Fruit fly (Drosophila melanogaster) whole organism, wandering third instar larva: ENCODE measurements around the gene Apc.

Experiments used
- Abd-B ChIP-seq: fragments of >200 bp; optimal IDR thresholded peaks from 2 replicates; lab custom pipeline; 2017; ENCODE audit warnings: missing biosample characterization, missing genetic modification characterization
- CG32264 ChIP-seq: fragments of 200-800 bp; sonication (Bioruptor generic); optimal IDR thresholded peaks from 2 replicates; lab custom pipeline; 2016; ENCODE audit warnings: missing biosample characterization, missing genetic modification characterization
- CG9705 ChIP-seq: fragments of 200-800 bp; sonication (Bioruptor generic); optimal IDR thresholded peaks from 2 replicates; lab custom pipeline; 2018; ENCODE audit warnings: missing biosample characterization, mild to moderate bottlenecking, missing genetic modification characterization
- CrebA ChIP-seq: fragments of 200-800 bp; sonication (Bioruptor generic); optimal IDR thresholded peaks from 2 replicates; lab custom pipeline; 2016; ENCODE audit warnings: missing biosample characterization, mild to moderate bottlenecking, missing genetic modification characterization, borderline replicate concordance
- Dif ChIP-seq: fragments of 200-275, 200-300 bp; sonication (Bioruptor generic); optimal IDR thresholded peaks from 2 replicates; lab custom pipeline; 2018; ENCODE audit warnings: missing biosample characterization, missing genetic modification characterization; ENCODE audit not compliant: partially characterized antibody
- GATAd ChIP-seq: sonication (Bioruptor generic); optimal IDR thresholded peaks from 2 replicates; lab custom pipeline; 2016; ENCODE audit warnings: missing biosample characterization, missing genetic modification characterization
- HLH106 ChIP-seq: fragments of 200-800 bp; optimal IDR thresholded peaks from 3 replicates; lab custom pipeline; 2019; ENCODE audit warnings: missing biosample characterization, mild to moderate bottlenecking, missing genetic modification characterization, moderate library complexity
- Hr78 ChIP-seq: fragments of >200 bp; optimal IDR thresholded peaks from 2 replicates; lab custom pipeline; 2017; ENCODE audit warnings: missing biosample characterization, missing genetic modification characterization
- Hr83 ChIP-seq: fragments of 200-300 bp; sonication (Bioruptor generic); optimal IDR thresholded peaks from 2 replicates; lab custom pipeline; 2016; ENCODE audit warnings: missing biosample characterization, mild to moderate bottlenecking, missing genetic modification characterization, moderate library complexity; ENCODE audit not compliant: poor library complexity, severe bottlenecking
- Mio ChIP-seq: sonication (Bioruptor generic); optimal IDR thresholded peaks from 2 replicates; lab custom pipeline; 2016; ENCODE audit warnings: missing biosample characterization, missing genetic modification characterization
- Myc ChIP-seq: fragments of >200 bp; optimal IDR thresholded peaks from 2 replicates; lab custom pipeline; 2017
- N ChIP-seq: fragments of >200 bp; optimal IDR thresholded peaks from 2 replicates; lab custom pipeline; 2018; ENCODE audit warnings: missing biosample characterization, missing external identifiers, missing genetic modification characterization
- OdsH ChIP-seq: fragments of 200-800 bp; sonication (Bioruptor generic); optimal IDR thresholded peaks from 2 replicates; lab custom pipeline; 2016; ENCODE audit warnings: missing biosample characterization, mild to moderate bottlenecking, missing genetic modification characterization
- Rel ChIP-seq, 2 experiments: fragments of 200-800 bp; sonication (Bioruptor generic) in 1 of 2; optimal IDR thresholded peaks; 2 replicates in 1 of 2; 3 replicates in 1 of 2; lab custom pipeline; 2016 to 2019; ENCODE audit warnings: mild to moderate bottlenecking in 2 of 2, missing biosample characterization in 2 of 2, missing genetic modification characterization in 2 of 2, moderate library complexity in 1 of 2
- Sp1 ChIP-seq: fragments of 200-800 bp; sonication (Bioruptor generic); optimal IDR thresholded peaks from 3 replicates; lab custom pipeline; 2019; ENCODE audit warnings: missing biosample characterization, mild to moderate bottlenecking, missing genetic modification characterization, moderate library complexity
- br ChIP-seq: fragments of 200-800 bp; sonication (Bioruptor generic); optimal IDR thresholded peaks from 2 replicates; lab custom pipeline; 2016; ENCODE audit warnings: missing biosample characterization, missing genetic modification characterization
- brk ChIP-seq: fragments of 200-800 bp; sonication (Bioruptor generic); optimal IDR thresholded peaks from 2 replicates; lab custom pipeline; 2016; ENCODE audit warnings: missing biosample characterization, mild to moderate bottlenecking, missing genetic modification characterization
- dl ChIP-seq, 2 experiments: fragments of 175-275, 200-275 bp in 1 of 2; fragments of 200-275 bp in 1 of 2; sonication (Bioruptor generic); optimal IDR thresholded peaks; lab custom pipeline; 2018; ENCODE audit warnings: mild to moderate bottlenecking in 2 of 2, missing biosample characterization in 2 of 2, missing genetic modification characterization in 2 of 2, moderate library complexity in 2 of 2; ENCODE audit not compliant: partially characterized antibody in 2 of 2, insufficient read depth in 1 of 2
- dmrt93B ChIP-seq: fragments of 200-800 bp; sonication (Bioruptor generic); optimal IDR thresholded peaks from 2 replicates; lab custom pipeline; 2018; ENCODE audit warnings: missing biosample characterization, mild to moderate bottlenecking, missing genetic modification characterization
- ey ChIP-seq: fragments of 200-800 bp; sonication (Bioruptor generic); optimal IDR thresholded peaks from 2 replicates; lab custom pipeline; 2016; ENCODE audit warnings: missing biosample characterization, missing genetic modification characterization
- foxo ChIP-seq, 2 experiments: fragments of 200-800 bp; sonication (Bioruptor generic); optimal IDR thresholded peaks; 2 replicates in 1 of 2; 3 replicates in 1 of 2; lab custom pipeline; 2016 to 2017; ENCODE audit warnings: missing biosample characterization in 2 of 2, missing genetic modification characterization in 2 of 2
- fru ChIP-seq: fragments of 200-800 bp; sonication (Bioruptor generic); optimal IDR thresholded peaks from 3 replicates; lab custom pipeline; 2016; ENCODE audit warnings: missing biosample characterization, mild to moderate bottlenecking, missing genetic modification characterization
- lola ChIP-seq: fragments of >200 bp; optimal IDR thresholded peaks from 2 replicates; lab custom pipeline; 2017; ENCODE audit warnings: missing biosample characterization, missing genetic modification characterization
- psq ChIP-seq: fragments of 200-800 bp; sonication (Bioruptor generic); optimal IDR thresholded peaks from 3 replicates; lab custom pipeline; 2017; ENCODE audit warnings: missing biosample characterization, mild to moderate bottlenecking, missing genetic modification characterization, moderate library complexity
- rgr ChIP-seq: fragments of 200-800 bp; sonication (Bioruptor generic); optimal IDR thresholded peaks from 3 replicates; lab custom pipeline; 2016; ENCODE audit warnings: missing biosample characterization, mild to moderate bottlenecking, missing genetic modification characterization
- sage ChIP-seq: fragments of 200-800 bp; sonication (Bioruptor generic); optimal IDR thresholded peaks from 2 replicates; lab custom pipeline; 2016; ENCODE audit warnings: missing biosample characterization, mild to moderate bottlenecking, missing genetic modification characterization
- sv ChIP-seq: fragments of 200-800 bp; sonication (Bioruptor generic); optimal IDR thresholded peaks from 3 replicates; lab custom pipeline; 2016; ENCODE audit warnings: missing biosample characterization, missing genetic modification characterization
- tai ChIP-seq: sonication (Bioruptor generic); optimal IDR thresholded peaks from 2 replicates; lab custom pipeline; 2016; ENCODE audit warnings: missing biosample characterization, missing genetic modification characterization
- usp ChIP-seq: fragments of >200 bp; optimal IDR thresholded peaks from 2 replicates; lab custom pipeline; 2017; ENCODE audit warnings: missing biosample characterization, missing genetic modification characterization
- woc ChIP-seq: sonication (Bioruptor generic); optimal IDR thresholded peaks from 2 replicates; lab custom pipeline; 2016; ENCODE audit warnings: missing biosample characterization, mild to moderate bottlenecking, missing genetic modification characterization

Apc gene

dm6 chr3R:28829328-28829916, 15.1 kb downstream of the Apc start:
- TF ChIP-seq fru (GFP tag; lab: Kevin White, UChicago) (no peak), dl (GFP tag; optimal IDR thresholded peaks at IDR 0.05; lab: Kevin White, UChicago; ENCODE audit: insufficient read depth in 1 of 2, partially characterized antibody in 2 of 2) (no peak), CrebA (GFP tag; lab: Kevin White, UChicago) (no peak), GATAd (GFP tag; lab: Kevin White, UChicago) (no peak), Rel (GFP tag; optimal IDR thresholded peaks at IDR 0.05; lab: Kevin White, UChicago) (no peak), Rel (tag; optimal IDR thresholded peaks at IDR 0.05; lab: Kevin White, UChicago) (no peak), Myc (lab: Kevin White, UChicago) (no peak), sage (no peak), Sp1 (GFP tag; lab: Kevin White, UChicago) (no peak), OdsH (GFP tag; lab: Kevin White, UChicago) (no peak)
- TF ChIP-seq, all 38 proteins: peak for 0

- no peak for TF ChIP-seq Sp1 (GFP tag; lab: Kevin White, UChicago)
- no peak for TF ChIP-seq CG32264 (GFP tag; lab: Kevin White, UChicago)
- TF ChIP-seq dl (GFP tag; optimal IDR thresholded peaks at IDR 0.05; lab: Kevin White, UChicago; ENCODE audit: insufficient read depth in 1 of 2, partially characterized antibody in 2 of 2): no peak
- no peak for TF ChIP-seq N (GFP tag; lab: Kevin White, UChicago)
- no peak for TF ChIP-seq Mio (GFP tag; lab: Kevin White, UChicago)
- TF ChIP-seq sage: no peak
- TF ChIP-seq CG9705 (GFP tag; lab: Kevin White, UChicago): no peak
- TF ChIP-seq Myc (lab: Kevin White, UChicago): no peak
- no peak for TF ChIP-seq GATAd (GFP tag; lab: Kevin White, UChicago)
- no peak for TF ChIP-seq lola
- no peak for TF ChIP-seq brk (GFP tag; lab: Kevin White, UChicago)
- no peak for TF ChIP-seq br (GFP tag; lab: Kevin White, UChicago)
- TF ChIP-seq tai (GFP tag; lab: Kevin White, UChicago): no peak
- TF ChIP-seq woc (GFP tag; lab: Kevin White, UChicago): no peak
- TF ChIP-seq Hr78 (GFP tag; lab: Kevin White, UChicago): no peak
- TF ChIP-seq foxo (GFP tag; optimal IDR thresholded peaks at IDR 0.05; lab: Kevin White, UChicago): no peak
- TF ChIP-seq usp (GFP tag; lab: Kevin White, UChicago): no peak
- no peak for TF ChIP-seq Rel (GFP tag; optimal IDR thresholded peaks at IDR 0.05; lab: Kevin White, UChicago)
- TF ChIP-seq Rel (tag; optimal IDR thresholded peaks at IDR 0.05; lab: Kevin White, UChicago): no peak
- no peak for TF ChIP-seq psq (GFP tag; lab: Kevin White, UChicago)
- TF ChIP-seq Dif (GFP tag; lab: Kevin White, UChicago): no peak
- TF ChIP-seq, all 38 proteins: peak for 0
Observed at dm6 chr3R:28827222-28827621, 17.3 kb downstream of the Apc start.

dm6 chr3R:28819555-28820305, 24.8 kb downstream of the Apc start, which contains the start of the genes CG1523 and CG1647:
TSS of gene CG1523 (minus strand) at chr3R:28819668.
TSS of gene CG1647 (plus strand) at chr3R:28820221.
- no peak for TF ChIP-seq sage
- no peak for TF ChIP-seq N (GFP tag; lab: Kevin White, UChicago)
- no peak for TF ChIP-seq dmrt93B (GFP tag; lab: Kevin White, UChicago)
- peak; percentile 55 for TF ChIP-seq psq (GFP tag; lab: Kevin White, UChicago)
- peak; percentile 74 for TF ChIP-seq Sp1 (GFP tag; lab: Kevin White, UChicago)
- TF ChIP-seq Abd-B (GFP tag; lab: Kevin White, UChicago): no peak
- no peak for TF ChIP-seq Myc (lab: Kevin White, UChicago)
- no peak for TF ChIP-seq Rel (GFP tag; optimal IDR thresholded peaks at IDR 0.05; lab: Kevin White, UChicago)
- peak; percentile 60 for TF ChIP-seq Rel (tag; optimal IDR thresholded peaks at IDR 0.05; lab: Kevin White, UChicago)
- TF ChIP-seq ey (GFP tag; lab: Kevin White, UChicago): peak; percentile 64
- no peak for TF ChIP-seq woc (GFP tag; lab: Kevin White, UChicago)
- peak; percentile 70 for TF ChIP-seq rgr
- TF ChIP-seq OdsH (GFP tag; lab: Kevin White, UChicago): peak; percentile 49
- TF ChIP-seq CG9705 (GFP tag; lab: Kevin White, UChicago): peak; percentile 69
- TF ChIP-seq sv (GFP tag; lab: Kevin White, UChicago): no peak
- peak in 1 of 2 experiments; percentile 76 for TF ChIP-seq foxo (GFP tag; optimal IDR thresholded peaks at IDR 0.05; lab: Kevin White, UChicago)
- TF ChIP-seq HLH106 (tag; lab: Kevin White, UChicago): peak; percentile 81
- no peak for TF ChIP-seq fru (GFP tag; lab: Kevin White, UChicago)
- peak; percentile 48 for TF ChIP-seq Hr83 (GFP tag; lab: Kevin White, UChicago)
- TF ChIP-seq, all 38 proteins: peak for 10
